Worm (Caenorhabditis elegans): ENCODE results near the gene cyn-2.

cyn-2 gene

ce11 chrIII:13643534-13643933 lies 48.9 kb upstream of the cyn-2 start, which contains the start of the genes drr-2 and set-16:
Gene drr-2 (minus strand): TSS chrIII:13643570.
Gene set-16 (plus strand): TSS chrIII:13643916.
- peak; percentile 94 for TF ChIP-seq D1046.2 (GFP tag; IDR thresholded peaks at IDR 0.05)
- TF ChIP-seq php-3 (GFP tag; IDR thresholded peaks at IDR 0.05), result peak; percentile 93
- TF ChIP-seq nhr-10 (tag; optimal IDR thresholded peaks at IDR 0.05), result peak; percentile 94
- peak; percentile 80 for TF ChIP-seq vab-7 (GFP tag; IDR thresholded peaks at IDR 0.05)
- peak; percentile 3 for TF ChIP-seq R02D3.7 (tag; optimal IDR thresholded peaks at IDR 0.05)
- TF ChIP-seq ztf-7 (tag; optimal IDR thresholded peaks at IDR 0.05), result peak; percentile 89
- no peak for TF ChIP-seq snpc-4 (tag; optimal IDR thresholded peaks at IDR 0.05)
- TF ChIP-seq fkh-10 (GFP tag; optimal IDR thresholded peaks at IDR 0.05), result peak; percentile 92
- peak; percentile 96 for TF ChIP-seq F44E2.7 (GFP tag; IDR thresholded peaks at IDR 0.05)
- no peak for TF ChIP-seq nhr-111 (GFP tag; optimal IDR thresholded peaks at IDR 0.05)
- peak; percentile 90 to 97 for TF ChIP-seq lsy-2 (tag; optimal IDR thresholded peaks at IDR 0.05)
- TF ChIP-seq nhr-11 (tag; optimal IDR thresholded peaks at IDR 0.05), result peak; percentile 99
- TF ChIP-seq nhr-48 (tag; optimal IDR thresholded peaks at IDR 0.05), result peak; percentile 96
- peak; percentile 96 for TF ChIP-seq mxl-3 (GFP tag; optimal IDR thresholded peaks at IDR 0.05)
- TF ChIP-seq nhr-6 (tag; optimal IDR thresholded peaks at IDR 0.05), result peak; percentile 99
- TF ChIP-seq lin-29 (GFP tag; IDR thresholded peaks at IDR 0.05), result peak; percentile 98
- TF ChIP-seq zip-11 (GFP tag; IDR thresholded peaks at IDR 0.05), result 0 out of 2 replicates have a peak, but pooled peaks have one; percentile 41
- peak; percentile 99 for TF ChIP-seq lin-13 (GFP tag; optimal IDR thresholded peaks at IDR 0.05)
- TF ChIP-seq zip-2 (tag; optimal IDR thresholded peaks at IDR 0.05), result peak; percentile 83
- peak; percentile 77 for TF ChIP-seq nhr-76 (tag; optimal IDR thresholded peaks at IDR 0.05)
- peak; percentile 96 for TF ChIP-seq jun-1 (tag; optimal IDR thresholded peaks at IDR 0.05)
- no peak for TF ChIP-seq lin-39 (tag; optimal IDR thresholded peaks at IDR 0.05)
- TF ChIP-seq aly-2 (tag; optimal IDR thresholded peaks at IDR 0.05), result no peak
- TF ChIP-seq lin-1 (GFP tag; IDR thresholded peaks at IDR 0.05), result peak; percentile 98
- TF ChIP-seq ZK337.2 (GFP tag; IDR thresholded peaks at IDR 0.05), result 0 out of 2 replicates have a peak, but pooled peaks have one; percentile 51
- TF ChIP-seq daf-12 (tag; optimal IDR thresholded peaks at IDR 0.05), result no peak
- TF ChIP-seq dmd-6 (GFP tag; IDR thresholded peaks at IDR 0.05), result peak; percentile 99
- TF ChIP-seq dpl-1 (GFP tag; optimal IDR thresholded peaks at IDR 0.05), result peak; percentile 97
- peak; percentile 99 for TF ChIP-seq T26A8.4 (GFP tag; IDR thresholded peaks at IDR 0.05)
- TF ChIP-seq mes-2 (tag; optimal IDR thresholded peaks at IDR 0.05; ENCODE audit: poor library complexity, severe bottlenecking), result peak; percentile 96
- 0 out of 2 replicates have a peak, but pooled peaks have one; percentile 51 for TF ChIP-seq dmd-8 (GFP tag; IDR thresholded peaks at IDR 0.05)
- peak; percentile 96 for TF ChIP-seq duxl-1 (tag; optimal IDR thresholded peaks at IDR 0.05; ENCODE audit: poor library complexity)
- TF ChIP-seq spr-3 (GFP tag; optimal IDR thresholded peaks at IDR 0.05), result peak; percentile 97
- TF ChIP-seq tra-1 (GFP tag; IDR thresholded peaks at IDR 0.05), result peak; percentile 98
- TF ChIP-seq zfp-3 (GFP tag; conservative IDR thresholded peaks at IDR 0.05), result peak; percentile 99
- TF ChIP-seq skn-1 (tag; optimal IDR thresholded peaks at IDR 0.05), result peak; percentile 79
- no peak for TF ChIP-seq pqm-1 (tag; optimal IDR thresholded peaks at IDR 0.05)
- TF ChIP-seq nhr-25 (tag; optimal IDR thresholded peaks at IDR 0.05; ENCODE audit: borderline replicate concordance, insufficient read depth), result peak; percentile 98
- TF ChIP-seq unc-39 (tag; optimal IDR thresholded peaks at IDR 0.05), result no peak
- peak; percentile 61; the same call in 1 of the 2 replicates for TF ChIP-seq lim-7 (GFP tag; IDR thresholded peaks at IDR 0.05)
- peak; percentile 99 for TF ChIP-seq pha-4 (GFP tag; IDR thresholded peaks at IDR 0.05)
- TF ChIP-seq pha-4 (tag; optimal IDR thresholded peaks at IDR 0.05), result no peak
- no peak for TF ChIP-seq daf-19 (GFP tag; conservative IDR thresholded peaks at IDR 0.05)
- peak; percentile 94 for TF ChIP-seq zfp-2 (tag; optimal IDR thresholded peaks at IDR 0.05)
- 0 out of 2 replicates have a peak, but pooled peaks have one; percentile 41 for TF ChIP-seq ceh-44 (GFP tag; IDR thresholded peaks at IDR 0.05)
- TF ChIP-seq aha-1 (tag), result peak; percentile 100
- TF ChIP-seq nhr-77 (tag; optimal IDR thresholded peaks at IDR 0.05), result peak; percentile 98
- TF ChIP-seq mep-1 (tag; optimal IDR thresholded peaks at IDR 0.05), result peak; percentile 99
- TF ChIP-seq cey-2 (tag; optimal IDR thresholded peaks at IDR 0.05; ENCODE audit: borderline replicate concordance, insufficient read depth), result peak; percentile 55
- TF ChIP-seq ZK546.5 (tag; optimal IDR thresholded peaks at IDR 0.05), result peak in 1 of 2 experiments; percentile 86
- peak; percentile 84 for TF ChIP-seq ceh-32 (tag; optimal IDR thresholded peaks at IDR 0.05; ENCODE audit: poor library complexity)
- peak; percentile 91 for TF ChIP-seq fos-1 (tag; optimal IDR thresholded peaks at IDR 0.05)
